Worm (Caenorhabditis elegans): ENCODE results near the gene ZK218.3.

ZK218.3 gene

DNA sequence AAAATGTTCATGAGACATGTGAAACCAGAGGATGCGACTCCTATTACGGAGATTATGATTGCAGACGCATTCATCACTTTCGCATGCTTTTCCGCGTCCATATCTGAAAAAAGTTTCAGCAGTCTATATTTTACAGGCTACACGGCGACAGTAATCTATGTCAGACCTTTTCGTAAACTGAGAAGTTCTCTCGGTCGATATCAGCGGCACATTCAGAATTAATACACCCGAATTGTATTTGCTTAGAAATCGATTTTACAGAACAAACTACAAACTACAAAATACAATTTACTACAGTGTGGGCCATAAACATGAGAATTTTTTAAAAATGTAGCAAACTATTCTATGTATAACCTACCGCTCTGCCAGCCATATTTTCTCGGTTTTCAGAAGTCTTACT is 27.0 kb downstream of the ZK218.3 start, which contains the start of gene srbc-14:
Gene srbc-14, minus strand, starts transcription at position 101 of the 400 bp plus-strand sequence.
- TF ChIP-seq aha-1 (tag; optimal IDR thresholded peaks at IDR 0.05) (no peak), aly-2 (tag; optimal IDR thresholded peaks at IDR 0.05) (no peak), snpc-4 (tag; optimal IDR thresholded peaks at IDR 0.05) (no peak), Y116A8C.19 (tag; optimal IDR thresholded peaks at IDR 0.05; ENCODE audit: borderline replicate concordance) (no peak), lin-15B (tag; optimal IDR thresholded peaks at IDR 0.05) (no peak), efl-3 (GFP tag; optimal IDR thresholded peaks at IDR 0.05) (no peak), unc-62 (GFP tag; optimal IDR thresholded peaks at IDR 0.05) (no peak), sox-4 (tag; optimal IDR thresholded peaks at IDR 0.05) (no peak), lin-13 (GFP tag; optimal IDR thresholded peaks at IDR 0.05) (no peak), alr-1 (tag; optimal IDR thresholded peaks at IDR 0.05; ENCODE audit: borderline replicate concordance) (no peak), hlh-17 (GFP tag; optimal IDR thresholded peaks at IDR 0.05; ENCODE audit: borderline replicate concordance) (no peak), tbx-2 (tag; optimal IDR thresholded peaks at IDR 0.05) (no peak), nhr-85 (tag) (no peak), nhr-76 (tag; optimal IDR thresholded peaks at IDR 0.05) (no peak), nhr-28 (tag; optimal IDR thresholded peaks at IDR 0.05) (no peak), sup-37 (GFP tag; optimal IDR thresholded peaks at IDR 0.05) (no peak), zag-1 (tag; optimal IDR thresholded peaks at IDR 0.05) (no peak), grh-1 (GFP tag; IDR thresholded peaks at IDR 0.05) (no peak)

DNA sequence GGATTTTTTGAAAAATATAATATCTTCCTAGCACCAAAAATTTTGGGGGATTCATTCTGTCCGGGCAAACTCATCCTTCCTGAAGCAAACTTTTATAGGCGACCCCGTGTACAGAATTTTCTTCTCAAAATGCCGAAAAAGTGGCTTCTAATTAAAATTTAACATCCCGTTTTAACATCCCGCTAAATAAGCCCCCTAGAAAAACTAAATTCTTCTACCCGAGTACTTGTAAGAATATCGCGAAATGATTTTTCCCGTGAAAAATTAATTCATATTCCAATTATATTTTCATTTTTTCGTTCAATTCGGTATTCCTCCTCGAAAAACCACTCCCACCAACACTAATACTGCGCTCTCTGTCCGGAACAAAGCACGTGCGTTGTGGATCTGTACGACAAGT is 29.7 kb downstream of the ZK218.3 start, which contains the start of gene T05E12.8:
Gene T05E12.8, plus strand, starts transcription at position 301 of the 400 bp plus-strand sequence.
- TF ChIP-seq ceh-82 (tag; optimal IDR thresholded peaks at IDR 0.05) = no peak
- TF ChIP-seq efl-1 (optimal IDR thresholded peaks at IDR 0.05) = no peak
- TF ChIP-seq efl-1 (GFP tag; optimal IDR thresholded peaks at IDR 0.05 in 1 of 2) = peak in 1 of 2 experiments; percentile 65

DNA sequence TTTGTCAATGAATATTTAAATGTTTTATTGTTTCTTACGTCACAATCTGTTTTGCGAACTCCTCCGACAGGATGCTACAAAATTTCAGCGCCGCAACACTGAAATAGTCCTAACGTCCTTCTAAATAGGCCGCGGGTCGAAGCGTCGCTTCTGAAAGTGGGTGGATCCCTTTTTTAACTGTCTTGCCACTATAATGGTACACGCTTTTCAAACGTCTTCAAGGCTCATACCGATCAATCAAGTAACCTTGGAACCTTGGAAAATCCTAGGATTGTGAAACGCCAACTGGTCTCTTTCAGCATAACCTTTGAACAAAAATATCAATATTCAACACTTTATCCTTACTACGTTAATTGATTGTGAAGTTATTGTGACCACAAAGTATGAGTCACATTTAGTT is 31.9 kb downstream of the ZK218.3 start:
- TF ChIP-seq zag-1 (tag; optimal IDR thresholded peaks at IDR 0.05) = no peak
- no peak for TF ChIP-seq nhr-85 (tag)
- no peak for TF ChIP-seq lin-15B (tag; optimal IDR thresholded peaks at IDR 0.05)
- no peak for TF ChIP-seq F16B12.6 (tag; optimal IDR thresholded peaks at IDR 0.05)
- no peak for TF ChIP-seq blmp-1 (tag; optimal IDR thresholded peaks at IDR 0.05)
- TF ChIP-seq nhr-84 (tag; optimal IDR thresholded peaks at IDR 0.05) = no peak
- no peak for TF ChIP-seq elt-3 (tag; optimal IDR thresholded peaks at IDR 0.05)
- TF ChIP-seq egl-13 (tag; optimal IDR thresholded peaks at IDR 0.05) = no peak
- TF ChIP-seq lin-35 (GFP tag; optimal IDR thresholded peaks at IDR 0.05) = no peak
- TF ChIP-seq nhr-71 (tag; optimal IDR thresholded peaks at IDR 0.05) = no peak
- no peak for TF ChIP-seq C04F5.9 (tag; optimal IDR thresholded peaks at IDR 0.05)
- no peak for TF ChIP-seq unc-130 (tag; optimal IDR thresholded peaks at IDR 0.05)
- TF ChIP-seq hpl-2 (GFP tag; optimal IDR thresholded peaks at IDR 0.05) = no peak
- no peak for TF ChIP-seq tlp-1 (tag; optimal IDR thresholded peaks at IDR 0.05)
- TF ChIP-seq fkh-8 (tag; optimal IDR thresholded peaks at IDR 0.05) = no peak
- no peak for TF ChIP-seq lin-39 (tag; optimal IDR thresholded peaks at IDR 0.05)
- TF ChIP-seq dsc-1 (tag; optimal IDR thresholded peaks at IDR 0.05) = no peak
- no peak for TF ChIP-seq aha-1 (tag; optimal IDR thresholded peaks at IDR 0.05)
- TF ChIP-seq pag-3 (tag; optimal IDR thresholded peaks at IDR 0.05; ENCODE audit: borderline replicate concordance, insufficient read depth) = no peak
- no peak for TF ChIP-seq ets-5 (GFP tag; IDR thresholded peaks at IDR 0.05)

DNA sequence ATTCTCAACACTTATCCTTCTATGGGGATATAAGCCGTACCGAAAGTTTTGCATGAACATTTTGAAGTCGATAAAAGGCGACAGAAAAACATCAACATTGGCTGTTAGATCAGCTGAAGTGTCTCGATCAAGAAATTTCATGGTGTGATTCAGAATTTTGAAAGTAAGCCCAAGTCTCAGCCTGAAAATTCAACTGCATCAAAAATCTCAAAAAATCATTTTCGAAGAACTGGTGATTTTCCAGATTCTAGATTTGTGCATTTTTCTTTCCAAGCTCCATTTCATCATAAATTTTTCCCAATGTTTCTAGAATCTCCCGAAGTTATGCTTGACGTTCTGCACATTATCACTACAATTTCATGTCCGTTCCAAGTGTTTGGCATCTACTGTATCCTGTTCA is 33.9 kb downstream of the ZK218.3 start, which contains the start of gene srh-255:
Gene srh-255, plus strand, starts transcription at position 301 of the 400 bp plus-strand sequence.
- TF ChIP-seq ces-1 (GFP tag; optimal IDR thresholded peaks at IDR 0.05) (no peak), ets-5 (GFP tag; IDR thresholded peaks at IDR 0.05) (no peak), ceh-8 (GFP tag; optimal IDR thresholded peaks at IDR 0.05) (no peak), rnt-1 (tag; optimal IDR thresholded peaks at IDR 0.05) (no peak), dpl-1 (GFP tag; optimal IDR thresholded peaks at IDR 0.05) (no peak), aha-1 (tag; optimal IDR thresholded peaks at IDR 0.05) (no peak), egl-13 (tag; optimal IDR thresholded peaks at IDR 0.05) (no peak), ceh-82 (tag; optimal IDR thresholded peaks at IDR 0.05) (no peak), nhr-28 (tag; optimal IDR thresholded peaks at IDR 0.05) (no peak), snpc-4 (tag; optimal IDR thresholded peaks at IDR 0.05) (no peak), mef-2 (tag; optimal IDR thresholded peaks at IDR 0.05) (no peak), nhr-77 (tag; optimal IDR thresholded peaks at IDR 0.05) (no peak), mdl-1 (tag; optimal IDR thresholded peaks at IDR 0.05) (no peak), efl-3 (GFP tag; optimal IDR thresholded peaks at IDR 0.05) (no peak), lsy-2 (tag; optimal IDR thresholded peaks at IDR 0.05) (no peak), unc-130 (tag; optimal IDR thresholded peaks at IDR 0.05) (no peak)
